Worm (Caenorhabditis elegans) whole organism, L4/young adult: ENCODE data around the gene her-1.

ENCODE experiments used
- W03F9.2 ChIP-seq: fragments of 150-350 bp; optimal IDR thresholded peaks from 2 replicates; lab custom pipeline; 2014; ENCODE audit warnings: missing biosample characterization, missing genetic modification characterization
- him-1 ChIP-seq: sonication (generic microtip); optimal IDR thresholded peaks from 2 replicates; lab custom pipeline; 2016; ENCODE audit warnings: missing genotype, missing genetic modification reagents, missing genetic modification characterization, missing compliant biosample characterization

- TF ChIP-seq him-1 (tag; lab: Kevin White, UChicago) = no peak
- no peak for TF ChIP-seq W03F9.2
These were observed 17.6 kb upstream of the her-1 start, which contains the start of gene ZK287.9 for ce11 chrV:9679166-9679565.
